Worm (Caenorhabditis elegans): Measurements from ENCODE around the gene ttr-40.

ttr-40 gene

ce11 chrV:9355371-9355770, at the start of gene ttr-40:
Gene ttr-40, minus strand, starts transcription at chrV:9355471.
- no peak for TF ChIP-seq tbx-2 (tag; optimal IDR thresholded peaks at IDR 0.05)
- no peak for TF ChIP-seq egl-27 (tag; optimal IDR thresholded peaks at IDR 0.05)
- TF ChIP-seq ceh-82 (tag; optimal IDR thresholded peaks at IDR 0.05), result no peak
- no peak for TF ChIP-seq ztf-11 (tag; optimal IDR thresholded peaks at IDR 0.05)
- no peak for TF ChIP-seq skn-1 (tag; optimal IDR thresholded peaks at IDR 0.05)
- no peak for TF ChIP-seq aly-2 (tag; optimal IDR thresholded peaks at IDR 0.05)
- TF ChIP-seq egl-5 (tag; optimal IDR thresholded peaks at IDR 0.05), result no peak
- TF ChIP-seq nfya-1 (tag; optimal IDR thresholded peaks at IDR 0.05; ENCODE audit: insufficient read depth), result no peak
- no peak for TF ChIP-seq ceh-28 (tag; optimal IDR thresholded peaks at IDR 0.05)
- TF ChIP-seq nhr-43 (tag; optimal IDR thresholded peaks at IDR 0.05; ENCODE audit: poor library complexity, severe bottlenecking), result no peak
- no peak for TF ChIP-seq pha-4 (tag; optimal IDR thresholded peaks at IDR 0.05)
- TF ChIP-seq nhr-77 (tag; optimal IDR thresholded peaks at IDR 0.05), result no peak
- no peak for TF ChIP-seq eor-1 (tag; optimal IDR thresholded peaks at IDR 0.05)
- TF ChIP-seq fos-1 (tag; optimal IDR thresholded peaks at IDR 0.05), result no peak
- TF ChIP-seq ceh-16 (tag; optimal IDR thresholded peaks at IDR 0.05), result no peak
- TF ChIP-seq unc-62 (GFP tag; optimal IDR thresholded peaks at IDR 0.05), result no peak
- TF ChIP-seq elt-1 (tag; optimal IDR thresholded peaks at IDR 0.05), result no peak
- TF ChIP-seq unc-39 (tag; optimal IDR thresholded peaks at IDR 0.05), result no peak

- TF ChIP-seq pha-4 (tag; optimal IDR thresholded peaks at IDR 0.05) (peak; percentile 17), ceh-16 (tag; optimal IDR thresholded peaks at IDR 0.05) (no peak)
Observed at ce11 chrV:9399886-9400373, 44.7 kb upstream of the ttr-40 start, which contains the start of gene trpp-4. Gene trpp-4, plus strand, starts transcription at chrV:9400327.

- no peak for TF ChIP-seq nhr-67 (tag; optimal IDR thresholded peaks at IDR 0.05)
- no peak for TF ChIP-seq sea-2 (GFP tag; optimal IDR thresholded peaks at IDR 0.05)
- TF ChIP-seq nhr-23 (tag; optimal IDR thresholded peaks at IDR 0.05), result peak; percentile 10
- TF ChIP-seq nhr-77 (tag; optimal IDR thresholded peaks at IDR 0.05), result no peak
- peak; percentile 54 for TF ChIP-seq pha-4 (tag; optimal IDR thresholded peaks at IDR 0.05)
- no peak for TF ChIP-seq fkh-2 (tag; optimal IDR thresholded peaks at IDR 0.05)
- no peak for TF ChIP-seq elt-3 (tag; optimal IDR thresholded peaks at IDR 0.05)
- TF ChIP-seq nhr-25 (tag; optimal IDR thresholded peaks at IDR 0.05), result peak; percentile 45
- no peak for TF ChIP-seq ceh-9 (tag; optimal IDR thresholded peaks at IDR 0.05)
Observed at ce11 chrV:9394938-9395639, 39.8 kb upstream of the ttr-40 start.

ce11 chrV:9391959-9392358, 36.7 kb upstream of the ttr-40 start:
- TF ChIP-seq snpc-4 (tag; optimal IDR thresholded peaks at IDR 0.05) (peak; percentile 91), mdl-1 (tag; optimal IDR thresholded peaks at IDR 0.05) (no peak), tbx-2 (tag; optimal IDR thresholded peaks at IDR 0.05) (no peak), nhr-28 (tag; optimal IDR thresholded peaks at IDR 0.05) (no peak), nhr-77 (tag; optimal IDR thresholded peaks at IDR 0.05) (no peak), eor-1 (tag; optimal IDR thresholded peaks at IDR 0.05) (no peak), nhr-12 (tag; optimal IDR thresholded peaks at IDR 0.05) (no peak), pqm-1 (tag; optimal IDR thresholded peaks at IDR 0.05) (no peak), ceh-16 (tag; optimal IDR thresholded peaks at IDR 0.05) (no peak), fos-1 (tag; optimal IDR thresholded peaks at IDR 0.05) (no peak), ztf-11 (tag; optimal IDR thresholded peaks at IDR 0.05) (no peak), mml-1 (tag; optimal IDR thresholded peaks at IDR 0.05) (no peak), unc-62 (GFP tag; optimal IDR thresholded peaks at IDR 0.05) (no peak), nfya-1 (tag; optimal IDR thresholded peaks at IDR 0.05; ENCODE audit: insufficient read depth) (peak; percentile 5), daf-12 (tag; optimal IDR thresholded peaks at IDR 0.05) (no peak)

- TF ChIP-seq ama-1 (optimal IDR thresholded peaks at IDR 0.05) (no peak), unc-62 (GFP tag; optimal IDR thresholded peaks at IDR 0.05) (no peak), hmg-11 (tag; optimal IDR thresholded peaks at IDR 0.05) (no peak), R02D3.7 (tag; optimal IDR thresholded peaks at IDR 0.05) (no peak), nhr-67 (tag; optimal IDR thresholded peaks at IDR 0.05) (no peak), nhr-28 (tag; optimal IDR thresholded peaks at IDR 0.05) (no peak), elt-2 (tag; optimal IDR thresholded peaks at IDR 0.05) (no peak), nhr-76 (tag; optimal IDR thresholded peaks at IDR 0.05) (no peak), eor-1 (tag; optimal IDR thresholded peaks at IDR 0.05) (no peak), skn-1 (tag; optimal IDR thresholded peaks at IDR 0.05) (no peak)
Observed at ce11 chrV:9386143-9386542, 30.9 kb upstream of the ttr-40 start, which contains the start of gene hum-2. Gene hum-2, plus strand, starts transcription at chrV:9386175.

All from whole organism, L3 larva.